Fruit fly (Drosophila melanogaster): Measurements from ENCODE around the gene sens-2.
A peak's percentile ranks its signal among the peaks of the same experiment; 100 is the strongest.

- TF ChIP-seq Mnt (GFP tag; optimal IDR thresholded peaks at IDR 0.05) (peak; percentile 78), CG7101 (tag; optimal IDR thresholded peaks at IDR 0.05) (peak; percentile 93), CG1620 (GFP tag; optimal IDR thresholded peaks at IDR 0.05) (peak; percentile 80), CG7045 (GFP tag; optimal IDR thresholded peaks at IDR 0.05) (peak; percentile 83), toe (GFP tag; optimal IDR thresholded peaks at IDR 0.05) (peak; percentile 94), bab1 (GFP tag; optimal IDR thresholded peaks at IDR 0.05) (peak; percentile 90), kay (GFP tag; ENCODE audit: borderline replicate concordance) (peak; percentile 94), CG33017 (tag; optimal IDR thresholded peaks at IDR 0.05) (peak; percentile 88), CG11617 (GFP tag; optimal IDR thresholded peaks at IDR 0.05) (peak; percentile 96)
Observed at dm6 chr2L:6787029-6787972, 34.4 kb upstream of the sens-2 start.

Data from whole organism, adult.